Comparison of ENCODE assay signal across 4 fruit fly cellular contexts in the genomic region with DNA sequence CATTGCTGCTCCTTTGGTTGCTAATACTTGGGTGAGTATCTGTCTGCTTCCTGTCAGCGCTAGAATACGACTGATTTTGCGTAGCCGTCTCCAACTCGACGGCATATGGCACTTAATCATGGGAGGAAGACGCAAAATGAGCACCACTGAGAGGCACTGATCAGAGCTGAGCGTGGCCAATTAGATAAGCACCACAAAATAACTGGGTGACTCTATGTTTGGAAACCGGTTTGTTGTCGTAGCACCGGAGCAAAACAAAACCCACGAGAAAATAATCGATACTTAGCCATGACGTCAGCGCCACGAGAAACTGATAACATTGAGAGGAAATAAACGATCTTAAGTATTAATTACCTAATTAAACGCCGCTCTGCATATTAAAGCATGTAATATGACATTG.
TF ChIP-seq lines count a peak whose summit lies in the region.

A gene (minus strand): TSS at position 166 of the 400 bp plus-strand sequence.

- TF ChIP-seq CTCF in whole organism, embryonic (GFP tag; optimal IDR thresholded peaks at IDR 0.05; lab: Kevin White, UChicago) = no peak

TF ChIP-seq in whole organism, adult, 20 proteins besides CTCF, POLR2A, EP300 and RAD21:
- no peak for TF ChIP-seq Crg-1 (GFP tag; optimal IDR thresholded peaks at IDR 0.05; lab: Kevin White, UChicago)
- no peak for TF ChIP-seq CG1620 (GFP tag; optimal IDR thresholded peaks at IDR 0.05; lab: Kevin White, UChicago)
- no peak for TF ChIP-seq CG5204 (GFP tag; optimal IDR thresholded peaks at IDR 0.05; lab: Kevin White, UChicago)
- peak; percentile 14 for TF ChIP-seq Mnt (GFP tag; optimal IDR thresholded peaks at IDR 0.05; lab: Kevin White, UChicago)
- TF ChIP-seq CG7101 (tag; optimal IDR thresholded peaks at IDR 0.05; lab: Kevin White, UChicago) = no peak

TF ChIP-seq in whole organism, embryonic, 481 proteins besides CTCF, POLR2A, EP300 and RAD21 (continues in another document):
- no peak for TF ChIP-seq Elba2 (GFP tag; optimal IDR thresholded peaks at IDR 0.05; lab: Kevin White, UChicago)
- no peak for TF ChIP-seq H2.0 (GFP tag; IDR thresholded peaks at IDR 0.05; lab: Robert Waterston, UW)
- TF ChIP-seq Eip74EF (GFP tag; optimal IDR thresholded peaks at IDR 0.05; lab: Kevin White, UChicago) = no peak
- no peak for TF ChIP-seq zen (tag; optimal IDR thresholded peaks at IDR 0.05; lab: Kevin White, UChicago)
- TF ChIP-seq CG7839 (tag; optimal IDR thresholded peaks at IDR 0.05; lab: Kevin White, UChicago) = no peak
- no peak for TF ChIP-seq CG1233 (GFP tag; optimal IDR thresholded peaks at IDR 0.05; lab: Kevin White, UChicago)
- no peak for TF ChIP-seq Oaz (GFP tag; IDR thresholded peaks at IDR 0.05; lab: Robert Waterston, UW)
- no peak for TF ChIP-seq gfzf (GFP tag; optimal IDR thresholded peaks at IDR 0.05; lab: Kevin White, UChicago)
- TF ChIP-seq CG6689 (GFP tag; IDR thresholded peaks at IDR 0.05; lab: Robert Waterston, UW) = no peak
- TF ChIP-seq ara (GFP tag; IDR thresholded peaks at IDR 0.05; lab: Robert Waterston, UW) = no peak
- peak; percentile 42; the same call in 2 of the 3 replicates for TF ChIP-seq CG34224 (GFP tag; IDR thresholded peaks at IDR 0.05; lab: Robert Waterston, UW; ENCODE audit: partially characterized antibody)
- TF ChIP-seq CG13424 (tag; optimal IDR thresholded peaks at IDR 0.05; lab: Kevin White, UChicago) = no peak
- TF ChIP-seq B-H1 (GFP tag; IDR thresholded peaks at IDR 0.05; lab: Robert Waterston, UW) = no peak
- TF ChIP-seq MTF-1 (GFP tag; optimal IDR thresholded peaks at IDR 0.05; lab: Kevin White, UChicago; ENCODE audit: borderline replicate concordance) = no peak
- TF ChIP-seq nmo (GFP tag; optimal IDR thresholded peaks at IDR 0.05; lab: Kevin White, UChicago) = no peak
- no peak for TF ChIP-seq HHEX (GFP tag; optimal IDR thresholded peaks at IDR 0.05; lab: Kevin White, UChicago)
- peak; percentile 8 for TF ChIP-seq HmgZ (tag; optimal IDR thresholded peaks at IDR 0.05; lab: Kevin White, UChicago)
- no peak for TF ChIP-seq CG15073 (GFP tag; optimal IDR thresholded peaks at IDR 0.05; lab: Kevin White, UChicago)
- peak; percentile 33 for TF ChIP-seq BtbVII (GFP tag; optimal IDR thresholded peaks at IDR 0.05; lab: Kevin White, UChicago)
- TF ChIP-seq Bteb2 (GFP tag; optimal IDR thresholded peaks at IDR 0.05; lab: Kevin White, UChicago) = no peak
- TF ChIP-seq D19B (GFP tag; optimal IDR thresholded peaks at IDR 0.05; lab: Kevin White, UChicago) = no peak
- no peak for TF ChIP-seq tll (GFP tag; optimal IDR thresholded peaks at IDR 0.05; lab: Kevin White, UChicago)
- TF ChIP-seq Scr (GFP tag; IDR thresholded peaks at IDR 0.05; lab: Robert Waterston, UW; ENCODE audit: partially characterized antibody) = no peak
- TF ChIP-seq CG6765 (GFP tag; optimal IDR thresholded peaks at IDR 0.05; lab: Kevin White, UChicago) = peak; percentile 18
- TF ChIP-seq Trl (optimal IDR thresholded peaks at IDR 0.05; lab: Kevin White, UChicago) = peak in 1 of 2 experiments; percentile 63
- TF ChIP-seq Trl (GFP tag; optimal IDR thresholded peaks at IDR 0.05; lab: Kevin White, UChicago) = no peak
- no peak for TF ChIP-seq gcm2 (GFP tag; optimal IDR thresholded peaks at IDR 0.05; lab: Kevin White, UChicago)
- peak; percentile 41 for TF ChIP-seq PHDP (tag; optimal IDR thresholded peaks at IDR 0.05; lab: Kevin White, UChicago)

TF ChIP-seq in whole organism, prepupa, 60 proteins besides CTCF, POLR2A, EP300 and RAD21:
- TF ChIP-seq CG6808 (GFP tag; optimal IDR thresholded peaks at IDR 0.05; lab: Kevin White, UChicago) (no peak), vri (GFP tag; optimal IDR thresholded peaks at IDR 0.05; lab: Kevin White, UChicago) (peak; percentile 19)

TF ChIP-seq in whole organism, wandering third instar larva, 38 proteins besides CTCF, POLR2A, EP300 and RAD21:
- TF ChIP-seq jim (GFP tag; optimal IDR thresholded peaks at IDR 0.05; lab: Kevin White, UChicago) = no peak
- TF ChIP-seq h (GFP tag; optimal IDR thresholded peaks at IDR 0.05; lab: Kevin White, UChicago) = no peak
- TF ChIP-seq Rel (GFP tag; optimal IDR thresholded peaks at IDR 0.05; lab: Kevin White, UChicago) = no peak
- no peak for TF ChIP-seq Rel (tag; optimal IDR thresholded peaks at IDR 0.05; lab: Kevin White, UChicago)
- peak in 1 of 2 experiments; percentile 44 for TF ChIP-seq dl (GFP tag; optimal IDR thresholded peaks at IDR 0.05; lab: Kevin White, UChicago; ENCODE audit: insufficient read depth in 1 of 2, partially characterized antibody in 2 of 2)
- peak; percentile 59 for TF ChIP-seq Vsx2 (GFP tag; optimal IDR thresholded peaks at IDR 0.05; lab: Kevin White, UChicago; ENCODE audit: partially characterized antibody)
- no peak for TF ChIP-seq CG9705 (GFP tag; optimal IDR thresholded peaks at IDR 0.05; lab: Kevin White, UChicago)
- no peak for TF ChIP-seq Hr78 (GFP tag; optimal IDR thresholded peaks at IDR 0.05; lab: Kevin White, UChicago)
- no peak for TF ChIP-seq brk (GFP tag; optimal IDR thresholded peaks at IDR 0.05; lab: Kevin White, UChicago)
- TF ChIP-seq rgr (GFP tag; optimal IDR thresholded peaks at IDR 0.05; lab: Kevin White, UChicago) = no peak
- no peak for TF ChIP-seq OdsH (GFP tag; optimal IDR thresholded peaks at IDR 0.05; lab: Kevin White, UChicago)
- no peak for TF ChIP-seq sv (GFP tag; optimal IDR thresholded peaks at IDR 0.05; lab: Kevin White, UChicago)
- peak; percentile 11 for TF ChIP-seq psq (GFP tag; optimal IDR thresholded peaks at IDR 0.05; lab: Kevin White, UChicago)
- TF ChIP-seq dsf (GFP tag; optimal IDR thresholded peaks at IDR 0.05; lab: Kevin White, UChicago; ENCODE audit: borderline replicate concordance) = no peak
- no peak for TF ChIP-seq pan (optimal IDR thresholded peaks at IDR 0.05; lab: Kevin White, UChicago)
- no peak for TF ChIP-seq dmrt93B (GFP tag; optimal IDR thresholded peaks at IDR 0.05; lab: Kevin White, UChicago)
- TF ChIP-seq HLH106 (tag; optimal IDR thresholded peaks at IDR 0.05; lab: Kevin White, UChicago) = no peak
- TF ChIP-seq Dif (GFP tag; optimal IDR thresholded peaks at IDR 0.05; lab: Kevin White, UChicago; ENCODE audit: partially characterized antibody) = peak; percentile 65
